Worm (Caenorhabditis elegans) whole organism, early embryonic: ENCODE results near the gene Y71H2B.2.

Experiments
- B0310.2 ChIP-seq: sonication (generic microtip); optimal IDR thresholded peaks from 2 replicates; lab custom pipeline; 2016; ENCODE audit warnings: mild to moderate bottlenecking, missing genetic modification characterization, missing compliant biosample characterization
- aly-1 ChIP-seq: sonication (generic microtip); optimal IDR thresholded peaks from 2 replicates; lab custom pipeline; 2016; ENCODE audit warnings: missing genetic modification characterization, missing compliant biosample characterization
- ama-1 ChIP-seq: fragments of 150-350 bp; optimal IDR thresholded peaks from 2 replicates; lab custom pipeline; 2014

DNA sequence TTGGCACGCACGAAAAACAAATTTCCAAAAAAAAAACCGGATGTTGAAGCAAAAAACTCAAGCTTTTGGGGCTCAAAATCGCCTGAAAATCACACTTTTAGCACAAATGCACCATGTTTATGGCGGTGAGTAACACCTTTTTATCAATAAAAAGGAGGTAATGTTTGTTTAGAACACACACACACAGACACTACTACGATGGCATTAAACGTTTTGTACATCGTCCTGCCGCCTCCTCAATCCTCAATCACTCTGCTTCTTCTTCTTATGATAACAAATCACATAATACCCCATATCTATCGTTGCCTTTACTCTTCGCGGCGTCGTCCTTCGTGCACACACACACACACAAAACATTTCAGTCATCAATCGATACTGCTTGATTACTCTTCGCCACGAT, 36.8 kb upstream of the Y71H2B.2 start, which contains the start of gene gpa-17:
- TF ChIP-seq ama-1: no peak
- TF ChIP-seq aly-1: no peak
- TF ChIP-seq B0310.2 (tag; lab: Kevin White, UChicago): no peak
